Worm (Caenorhabditis elegans) whole organism, late embryonic: ENCODE results near the gene K11G12.6.

Experiments used
- K09A11.1 ChIP-seq: sonication (generic microtip); optimal IDR thresholded peaks from 2 replicates; lab custom pipeline; 2017; ENCODE audit warnings: antibody characterized with exemption, mild to moderate bottlenecking, missing genetic modification characterization, missing compliant biosample characterization; ENCODE audit not compliant: insufficient read depth
- ceh-6 ChIP-seq: fragments of 200-800 bp; sonication (Bioruptor generic); optimal IDR thresholded peaks from 2 replicates; lab custom pipeline; 2018; ENCODE audit warnings: mild to moderate bottlenecking, missing genetic modification characterization, missing compliant biosample characterization
- ceh-9 ChIP-seq: sonication (generic microtip); optimal IDR thresholded peaks from 2 replicates; lab custom pipeline; 2016; ENCODE audit warnings: mild to moderate bottlenecking, missing genetic modification characterization, inconsistent platforms, missing compliant biosample characterization
- dve-1 ChIP-seq: sonication (generic microtip); optimal IDR thresholded peaks from 2 replicates; lab custom pipeline; 2017; ENCODE audit warnings: antibody characterized with exemption, mild to moderate bottlenecking, missing genetic modification characterization, missing compliant biosample characterization
- rnt-1 ChIP-seq: sonication (generic microtip); optimal IDR thresholded peaks from 2 replicates; lab custom pipeline; 2016; ENCODE audit warnings: missing genetic modification characterization, missing compliant biosample characterization
- unc-42 ChIP-seq: sonication (generic microtip); optimal IDR thresholded peaks from 2 replicates; lab custom pipeline; 2016; ENCODE audit warnings: missing genotype, missing genetic modification characterization, missing compliant biosample characterization
- unc-55 ChIP-seq: sonication (generic microtip); optimal IDR thresholded peaks from 2 replicates; lab custom pipeline; 2017; ENCODE audit warnings: missing biosample characterization, missing genetic modification reagents, missing genetic modification characterization
- zip-5 ChIP-seq: sonication (generic microtip); optimal IDR thresholded peaks from 2 replicates; lab custom pipeline; 2016; ENCODE audit warnings: missing genetic modification characterization, missing compliant biosample characterization
- ztf-16 ChIP-seq: sonication (generic microtip); optimal IDR thresholded peaks from 2 replicates; lab custom pipeline; 2017; ENCODE audit warnings: missing genetic modification characterization, missing compliant biosample characterization

- no peak for TF ChIP-seq zip-5 (tag; lab: Kevin White, UChicago)
- no peak for TF ChIP-seq rnt-1 (tag; lab: Kevin White, UChicago)
- no peak for TF ChIP-seq ceh-9 (tag; lab: Kevin White, UChicago)
- no peak for TF ChIP-seq ceh-6 (GFP tag; lab: Kevin White, UChicago)
- TF ChIP-seq ztf-16: no peak
- no peak for TF ChIP-seq unc-42
- TF ChIP-seq dve-1 (tag; lab: Kevin White, UChicago): no peak
- no peak for TF ChIP-seq K09A11.1 (tag; lab: Kevin White, UChicago)
- no peak for TF ChIP-seq unc-55 (GFP tag; lab: Kevin White, UChicago)
These were observed at the start of gene K11G12.6 for ce11 chrX:6729593-6729992.
